Fruit fly (Drosophila melanogaster) whole organism, embryonic: ENCODE measurements around the gene IRSp53.
A peak's percentile ranks its signal among the peaks of the same experiment; 100 is the strongest.

Source experiments
- Atf3 ChIP-seq: fragments of 200-800 bp; sonication (Bioruptor generic); optimal IDR thresholded peaks from 3 replicates; lab custom pipeline; 2016; ENCODE audit warnings: missing biosample characterization, missing genetic modification characterization
- C15 ChIP-seq: fragments of 200-800 bp; sonication (Bioruptor generic); IDR thresholded peaks from 3 replicates; pipeline ENCODE4 v1.3.6; 2022; ENCODE audit warnings: missing biosample characterization, missing genetic modification characterization
- CG10209 ChIP-seq: fragments of 200-800 bp; sonication (Bioruptor generic); optimal IDR thresholded peaks from 3 replicates; lab custom pipeline; 2017; ENCODE audit warnings: missing biosample characterization, mild to moderate bottlenecking, missing genetic modification characterization, missing genetic modification reagents
- CG10431 ChIP-seq: fragments of 200-800 bp; sonication (Bioruptor generic); optimal IDR thresholded peaks from 3 replicates; lab custom pipeline; 2018; ENCODE audit warnings: missing biosample characterization, mild to moderate bottlenecking, missing genetic modification characterization
- CG10565 ChIP-seq: fragments of 200-800 bp; sonication (Bioruptor generic); optimal IDR thresholded peaks from 3 replicates; lab custom pipeline; 2016; ENCODE audit warnings: missing biosample characterization, mild to moderate bottlenecking, missing genetic modification characterization
- CG11093 ChIP-seq: fragments of 200-800 bp; sonication (Bioruptor generic); IDR thresholded peaks from 3 replicates; pipeline ENCODE4 v1.3.6; 2022; ENCODE audit warnings: missing biosample characterization, missing genetic modification characterization
- CG11456 ChIP-seq: fragments of 200-800 bp; sonication (Bioruptor generic); IDR thresholded peaks from 3 replicates; pipeline ENCODE4 v1.3.6; 2022; ENCODE audit warnings: missing biosample characterization, missing genetic modification characterization
- CG11723 ChIP-seq: fragments of 200-800 bp; sonication (Bioruptor generic); optimal IDR thresholded peaks from 2 replicates; lab custom pipeline; 2017; ENCODE audit warnings: missing biosample characterization, mild to moderate bottlenecking, missing genetic modification characterization
- CG12219 ChIP-seq: fragments of 200-800 bp; sonication (Bioruptor generic); optimal IDR thresholded peaks from 3 replicates; lab custom pipeline; 2018; ENCODE audit warnings: missing biosample characterization, mild to moderate bottlenecking, missing genetic modification characterization
- CG14710 ChIP-seq: fragments of 200-800 bp; sonication (Bioruptor generic); optimal IDR thresholded peaks from 3 replicates; lab custom pipeline; 2019; ENCODE audit warnings: missing biosample characterization, mild to moderate bottlenecking, missing genetic modification characterization, moderate library complexity
- CG14860 ChIP-seq: fragments of 200-800 bp; sonication (Bioruptor generic); IDR thresholded peaks from 3 replicates; pipeline ENCODE4 v1.3.6; 2022; ENCODE audit warnings: missing biosample characterization, missing genetic modification characterization; ENCODE audit not compliant: partially characterized antibody
- CG15269 ChIP-seq: fragments of 200-800 bp; sonication (Bioruptor generic); optimal IDR thresholded peaks from 2 replicates; lab custom pipeline; 2018; ENCODE audit warnings: missing biosample characterization, mild to moderate bottlenecking, missing genetic modification characterization, moderate library complexity
- CG18476 ChIP-seq: fragments of 200-800 bp; sonication (Bioruptor generic); optimal IDR thresholded peaks from 2 replicates; lab custom pipeline; 2016; ENCODE audit warnings: missing biosample characterization, mild to moderate bottlenecking, missing genetic modification characterization
- CG2116 ChIP-seq: fragments of 200-800 bp; sonication (Bioruptor generic); optimal IDR thresholded peaks from 3 replicates; lab custom pipeline; 2018; ENCODE audit warnings: missing biosample characterization, mild to moderate bottlenecking, missing genetic modification characterization
- CG3281 ChIP-seq: fragments of 200-800 bp; sonication (Bioruptor generic); optimal IDR thresholded peaks from 3 replicates; lab custom pipeline; 2017; ENCODE audit warnings: missing biosample characterization, mild to moderate bottlenecking, missing genetic modification characterization
- CG3847 ChIP-seq: fragments of 200-800 bp; sonication (Bioruptor generic); IDR thresholded peaks from 2 replicates; pipeline ENCODE4 v1.3.6; 2022; ENCODE audit warnings: missing biosample characterization, missing genetic modification characterization
- CG6854 ChIP-seq: fragments of 200-800 bp; sonication (Bioruptor generic); optimal IDR thresholded peaks from 3 replicates; lab custom pipeline; 2017; ENCODE audit warnings: missing biosample characterization, mild to moderate bottlenecking, missing genetic modification characterization
- CG7372 ChIP-seq: fragments of 200-800 bp; sonication (Bioruptor generic); IDR thresholded peaks from 2 replicates; pipeline ENCODE4 v1.3.6; 2022; ENCODE audit warnings: missing biosample characterization, missing genetic modification characterization
- CG7786 ChIP-seq: fragments of 200-800 bp; sonication (Bioruptor generic); optimal IDR thresholded peaks from 2 replicates; lab custom pipeline; 2016; ENCODE audit warnings: missing biosample characterization, missing genetic modification characterization
- CTCF ChIP-seq: fragments of 200-800 bp; sonication (Bioruptor generic); optimal IDR thresholded peaks from 2 replicates; lab custom pipeline; 2017; ENCODE audit warnings: missing biosample characterization, mild to moderate bottlenecking, missing genetic modification characterization, moderate library complexity
- Doc2 ChIP-seq: fragments of 200-800 bp; sonication (Bioruptor generic); IDR thresholded peaks from 2 replicates; pipeline ENCODE4 v1.3.6; 2022; ENCODE audit warnings: missing biosample characterization, missing genetic modification characterization
- Dref ChIP-seq: fragments of 200-800 bp; sonication (Bioruptor generic); IDR thresholded peaks from 2 replicates; pipeline ENCODE4 v1.3.6; 2022; ENCODE audit warnings: missing biosample characterization, missing genetic modification characterization
- E2f2 ChIP-seq: fragments of 200-800 bp; sonication (Bioruptor generic); IDR thresholded peaks from 2 replicates; pipeline ENCODE4 v1.3.6; 2022; ENCODE audit warnings: missing biosample characterization, missing genetic modification characterization
- Ets65A ChIP-seq: fragments of 200-800 bp; sonication (Bioruptor generic); peaks from one replicate; lab custom pipeline; 2016; ENCODE audit warnings: missing biosample characterization, missing genetic modification characterization
- Ets97D ChIP-seq: fragments of 200-800 bp; sonication (Bioruptor generic); optimal IDR thresholded peaks from 3 replicates; lab custom pipeline; 2016; ENCODE audit warnings: missing biosample characterization, missing genetic modification characterization
- Lpt ChIP-seq: fragments of >200 bp; optimal IDR thresholded peaks from 2 replicates; lab custom pipeline; 2018; ENCODE audit warnings: missing biosample characterization, missing genetic modification characterization
- Opbp ChIP-seq: fragments of 200-800 bp; sonication (Bioruptor generic); IDR thresholded peaks from 3 replicates; pipeline ENCODE4 v1.3.6; 2022; ENCODE audit warnings: missing biosample characterization, missing genetic modification characterization; ENCODE audit not compliant: partially characterized antibody
- Pdp1 ChIP-seq, 2 experiments: fragments of 200-800 bp; sonication (Bioruptor generic); optimal IDR thresholded peaks; 3 replicates each; lab custom pipeline; 2016; ENCODE audit warnings: missing biosample characterization in 2 of 2, missing genetic modification characterization in 2 of 2, mild to moderate bottlenecking in 1 of 2, moderate library complexity in 1 of 2
- Sox102F ChIP-seq: fragments of 200-800 bp; sonication (Bioruptor generic); optimal IDR thresholded peaks from 2 replicates; lab custom pipeline; 2018; ENCODE audit warnings: missing biosample characterization, mild to moderate bottlenecking, missing genetic modification characterization, moderate library complexity
- Spps ChIP-seq: fragments of 200-800 bp; sonication (Bioruptor generic); optimal IDR thresholded peaks from 2 replicates; lab custom pipeline; 2018; ENCODE audit warnings: missing biosample characterization, mild to moderate bottlenecking, missing genetic modification characterization
- Tbp ChIP-seq: fragments of >200 bp; optimal IDR thresholded peaks from 2 replicates; lab custom pipeline; 2018; ENCODE audit warnings: missing biosample characterization, missing genetic modification characterization
- amos ChIP-seq: fragments of 200-800 bp; sonication (Bioruptor generic); IDR thresholded peaks from 2 replicates; pipeline ENCODE4 v1.3.6; 2022; ENCODE audit warnings: missing biosample characterization, missing genetic modification characterization; ENCODE audit not compliant: partially characterized antibody
- chif ChIP-seq, 2 experiments: fragments of 200-800 bp; sonication (Bioruptor generic); optimal IDR thresholded peaks; 3 replicates each; lab custom pipeline; 2016; ENCODE audit warnings: missing biosample characterization in 2 of 2, missing genetic modification characterization in 2 of 2
- corto ChIP-seq: fragments of 200-800 bp; sonication (Bioruptor generic); optimal IDR thresholded peaks from 2 replicates; lab custom pipeline; 2016; ENCODE audit warnings: missing biosample characterization, mild to moderate bottlenecking, missing genetic modification characterization, moderate library complexity
- dmrt11E ChIP-seq: fragments of 200-800 bp; sonication (Bioruptor generic); optimal IDR thresholded peaks from 3 replicates; lab custom pipeline; 2018; ENCODE audit warnings: missing biosample characterization, mild to moderate bottlenecking, missing genetic modification characterization, moderate library complexity
- fru ChIP-seq: fragments of >200 bp; optimal IDR thresholded peaks from 2 replicates; lab custom pipeline; 2017
- kay ChIP-seq: fragments of 200-800 bp; sonication (Bioruptor generic); optimal IDR thresholded peaks from 2 replicates; lab custom pipeline; 2016; ENCODE audit warnings: missing biosample characterization, missing genetic modification characterization
- kni ChIP-seq: fragments of 200-800 bp; sonication (Bioruptor generic); optimal IDR thresholded peaks from 3 replicates; lab custom pipeline; 2017; ENCODE audit warnings: mild to moderate bottlenecking, missing biosample characterization, missing genetic modification reagents, missing genetic modification characterization
- mirr ChIP-seq: fragments of 200-800 bp; sonication (Bioruptor generic); optimal IDR thresholded peaks from 3 replicates; lab custom pipeline; 2018; ENCODE audit warnings: missing biosample characterization, mild to moderate bottlenecking, missing genetic modification characterization
- org-1 ChIP-seq: fragments of 200-800 bp; sonication (Bioruptor generic); optimal IDR thresholded peaks from 2 replicates; lab custom pipeline; 2017; ENCODE audit warnings: missing biosample characterization, missing genetic modification characterization
- pho ChIP-seq: fragments of 200-800 bp; sonication (Bioruptor generic); optimal IDR thresholded peaks from 2 replicates; lab custom pipeline; 2016; ENCODE audit warnings: missing biosample characterization, missing genetic modification characterization
- prd ChIP-seq, 3 experiments: fragments of >200 bp in 2 of 3; fragments of 200-800 bp in 1 of 3; sonication (Bioruptor generic) in 1 of 3; optimal IDR thresholded peaks in 2 of 3; IDR thresholded peaks in 1 of 3; 2 replicates in 2 of 3; 3 replicates in 1 of 3; pipeline versions ENCODE4 v1.3.6 to Lab custom; 2017 to 2022; ENCODE audit warnings: missing biosample characterization in 1 of 3, missing genetic modification characterization in 1 of 3
- sisA ChIP-seq: fragments of 200-800 bp; sonication (Bioruptor generic); IDR thresholded peaks from 2 replicates; pipeline ENCODE4 v1.3.6; 2022; ENCODE audit warnings: missing biosample characterization, missing genetic modification characterization
- tap ChIP-seq: fragments of 200-800 bp; optimal IDR thresholded peaks from 3 replicates; lab custom pipeline; 2019; ENCODE audit warnings: missing biosample characterization, mild to moderate bottlenecking, missing genetic modification characterization, moderate library complexity
- tin ChIP-seq: fragments of 200-800 bp; sonication (Bioruptor generic); optimal IDR thresholded peaks from 3 replicates; lab custom pipeline; 2016; ENCODE audit warnings: missing biosample characterization, missing genetic modification characterization
- tll ChIP-seq, 2 experiments: fragments of 200-800 bp in 1 of 2; fragments of >200 bp in 1 of 2; sonication (Bioruptor generic) in 1 of 2; optimal IDR thresholded peaks; 2 replicates each; lab custom pipeline; 2017 to 2019; ENCODE audit warnings: missing biosample characterization in 2 of 2, missing genetic modification characterization in 2 of 2, mild to moderate bottlenecking in 1 of 2, moderate library complexity in 1 of 2
- tup ChIP-seq: fragments of 200-800 bp; sonication (Bioruptor generic); optimal IDR thresholded peaks from 2 replicates; lab custom pipeline; 2016; ENCODE audit warnings: missing biosample characterization, mild to moderate bottlenecking, missing genetic modification characterization, moderate library complexity
- usp ChIP-seq: fragments of >200 bp; optimal IDR thresholded peaks from 2 replicates; lab custom pipeline; 2017; ENCODE audit warnings: missing biosample characterization, missing genetic modification characterization
- wek ChIP-seq: fragments of 200-800 bp; sonication (Bioruptor generic); optimal IDR thresholded peaks from 3 replicates; lab custom pipeline; 2018; ENCODE audit warnings: missing biosample characterization, mild to moderate bottlenecking, missing genetic modification characterization, moderate library complexity

IRSp53 gene

DNA sequence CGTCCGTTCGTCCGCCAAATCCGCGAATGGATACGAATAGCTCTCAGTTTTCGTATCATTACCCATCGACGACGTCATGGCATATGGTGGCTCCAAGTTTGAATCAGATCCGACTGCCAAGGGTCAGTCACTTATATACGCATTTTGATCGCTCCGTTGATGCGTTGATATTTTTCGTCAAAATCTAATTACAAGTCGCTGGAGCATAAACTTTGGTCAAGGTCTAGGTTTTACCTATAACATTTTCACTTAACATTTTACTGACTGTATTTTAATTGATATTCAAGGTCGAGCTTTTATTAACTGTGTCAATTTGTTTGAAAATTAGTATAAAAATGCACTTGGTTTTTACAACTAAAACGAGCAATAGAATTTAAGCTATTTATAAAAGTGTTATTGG is 34.3 kb upstream of the IRSp53 start, which contains the start of gene Elo68beta:
Gene Elo68beta, minus strand, starts transcription at position 101 of the 400 bp plus-strand sequence.
- no peak for TF ChIP-seq CG7786
- no peak for TF ChIP-seq usp (GFP tag; lab: Kevin White, UChicago)
- no peak for TF ChIP-seq prd (optimal IDR thresholded peaks at IDR 0.05; lab: Kevin White, UChicago)
- TF ChIP-seq prd (GFP tag; IDR thresholded peaks at IDR 0.05; lab: Robert Waterston, UW), result no peak
- no peak for TF ChIP-seq sisA
- TF ChIP-seq CG7372 (GFP tag; lab: Robert Waterston, UW), result no peak
- no peak for TF ChIP-seq mirr (GFP tag; lab: Kevin White, UChicago)
- no peak for TF ChIP-seq CTCF (GFP tag; lab: Kevin White, UChicago)
- no peak for TF ChIP-seq Atf3 (GFP tag; lab: Kevin White, UChicago)
- TF ChIP-seq Spps (tag; lab: Kevin White, UChicago), result no peak
- TF ChIP-seq CG15269, result no peak
- no peak for TF ChIP-seq tll (GFP tag; optimal IDR thresholded peaks at IDR 0.05; lab: Kevin White, UChicago)
- TF ChIP-seq corto, result no peak
- TF ChIP-seq CG11723, result no peak
- no peak for TF ChIP-seq Tbp
- no peak for TF ChIP-seq tup
- no peak for TF ChIP-seq Opbp (GFP tag; lab: Robert Waterston, UW)
- TF ChIP-seq CG14860 (GFP tag; lab: Robert Waterston, UW), result no peak
- no peak for TF ChIP-seq wek (GFP tag; lab: Kevin White, UChicago)
- TF ChIP-seq kni (GFP tag; lab: Kevin White, UChicago), result no peak
- TF ChIP-seq kay (GFP tag; lab: Kevin White, UChicago), result no peak
- TF ChIP-seq, all 482 proteins: peak for 0

DNA sequence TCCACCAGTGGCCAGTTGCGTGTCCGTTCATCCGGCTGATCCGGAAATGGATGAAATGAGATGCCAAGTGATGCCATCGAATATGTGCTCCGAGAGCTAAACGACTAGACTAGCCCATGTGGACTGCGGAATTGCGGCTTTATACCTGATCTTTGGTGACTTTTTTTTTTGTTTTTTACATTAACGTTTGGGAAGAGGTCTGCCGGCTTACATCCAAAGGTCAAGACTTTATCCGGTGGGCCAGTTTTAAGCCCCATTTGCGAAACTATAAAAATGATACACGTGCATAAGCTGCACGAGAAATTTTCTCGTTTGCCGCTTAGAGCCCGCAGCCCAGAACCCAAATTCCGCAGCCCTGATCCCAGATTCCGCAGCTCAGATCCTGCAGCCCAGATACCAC is 32.9 kb upstream of the IRSp53 start, which contains the start of gene Elo68alpha:
Gene Elo68alpha, minus strand, starts transcription at position 101 of the 400 bp plus-strand sequence.
- TF ChIP-seq CG11456 (GFP tag; lab: Robert Waterston, UW), result no peak
- TF ChIP-seq CG12219 (GFP tag; lab: Kevin White, UChicago), result no peak
- no peak for TF ChIP-seq amos (GFP tag; lab: Robert Waterston, UW)
- TF ChIP-seq CG3847, result no peak
- TF ChIP-seq dmrt11E, result no peak
- no peak for TF ChIP-seq CG14710
- no peak for TF ChIP-seq chif (GFP tag; optimal IDR thresholded peaks at IDR 0.05; lab: Kevin White, UChicago)
- no peak for TF ChIP-seq tin
- no peak for TF ChIP-seq tll (GFP tag; optimal IDR thresholded peaks at IDR 0.05; lab: Kevin White, UChicago)
- no peak for TF ChIP-seq fru (lab: Kevin White, UChicago)
- no peak for TF ChIP-seq CG2116 (GFP tag; lab: Kevin White, UChicago)
- no peak for TF ChIP-seq Dref (GFP tag; lab: Robert Waterston, UW)
- no peak for TF ChIP-seq org-1 (GFP tag; lab: Kevin White, UChicago)
- TF ChIP-seq C15 (GFP tag; lab: Robert Waterston, UW), result no peak

DNA sequence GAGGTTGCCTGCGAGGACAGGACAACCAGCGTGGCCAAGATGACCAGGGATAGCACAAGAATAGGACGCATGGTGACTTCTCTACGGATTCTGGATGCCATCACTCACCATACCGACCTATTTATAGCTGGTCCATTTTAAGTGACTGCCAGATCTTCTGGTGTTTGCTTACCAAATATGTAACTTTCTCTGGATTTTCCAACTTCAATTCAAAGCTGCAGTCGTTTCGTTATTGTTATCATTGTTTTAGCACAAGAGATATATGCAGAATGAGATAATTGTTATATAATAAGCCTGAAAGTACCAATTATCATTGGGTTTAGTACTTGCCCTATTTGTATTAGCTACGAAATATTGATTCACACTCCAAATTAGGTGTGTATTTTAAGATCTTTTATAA is 32.1 kb upstream of the IRSp53 start, which contains the start of gene CG32071:
Gene CG32071, minus strand, starts transcription at position 101 of the 400 bp plus-strand sequence.
- peak in 1 of 2 experiments; percentile 71 for TF ChIP-seq Pdp1 (GFP tag; optimal IDR thresholded peaks at IDR 0.05; lab: Kevin White, UChicago)
- TF ChIP-seq Ets97D (GFP tag; lab: Kevin White, UChicago), result no peak
- no peak for TF ChIP-seq CG18476 (GFP tag; lab: Kevin White, UChicago)

DNA sequence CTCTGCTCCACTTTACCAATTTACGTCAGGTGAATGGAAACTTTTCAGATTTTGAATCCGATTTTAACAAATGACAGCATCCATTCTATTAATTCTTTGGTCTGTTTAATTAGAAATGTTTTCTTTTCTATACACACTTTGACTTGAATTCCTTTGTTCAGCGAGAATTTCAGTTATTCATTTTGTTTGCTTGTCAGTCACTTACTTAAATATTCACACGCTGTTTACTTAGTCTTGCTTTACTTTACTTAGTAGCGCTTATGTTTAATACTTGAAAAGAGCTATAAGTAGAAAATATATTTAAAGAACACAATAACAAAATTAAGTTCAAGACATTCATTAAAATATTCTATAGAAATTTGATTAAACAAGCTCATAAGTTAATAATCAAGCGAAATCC is 28.4 kb upstream of the IRSp53 start, which contains the start of gene CG32073:
Gene CG32073, minus strand, starts transcription at position 151 of the 400 bp plus-strand sequence.
- TF ChIP-seq Doc2 (GFP tag; lab: Robert Waterston, UW), result no peak
- no peak for TF ChIP-seq Ets65A (GFP tag; lab: Kevin White, UChicago)
- no peak for TF ChIP-seq Sox102F (GFP tag; lab: Kevin White, UChicago)
- no peak for TF ChIP-seq E2f2 (GFP tag; lab: Robert Waterston, UW)
- peak; percentile 36 for TF ChIP-seq tap (tag; lab: Kevin White, UChicago)
- no peak for TF ChIP-seq CG11093 (GFP tag; lab: Robert Waterston, UW)
- TF ChIP-seq CG10209 (GFP tag; lab: Kevin White, UChicago), result no peak
- TF ChIP-seq Lpt (GFP tag; lab: Kevin White, UChicago), result no peak
- peak; percentile 2 for TF ChIP-seq CG3281 (GFP tag; lab: Kevin White, UChicago)
- no peak for TF ChIP-seq CG3847
- no peak for TF ChIP-seq CG10565 (GFP tag; lab: Kevin White, UChicago)
- TF ChIP-seq CG6854 (GFP tag; lab: Kevin White, UChicago), result no peak
- no peak for TF ChIP-seq CG10431 (GFP tag; lab: Kevin White, UChicago)
- TF ChIP-seq pho (GFP tag; lab: Kevin White, UChicago), result no peak
